Fruit fly (Drosophila melanogaster) S2 (cell line): ENCODE measurements around the gene Cyp4d2.

Source experiments
- CG8478 ChIP-seq: fragments of >200 bp; optimal IDR thresholded peaks from 2 replicates; lab custom pipeline; 2018
- CTCF ChIP-seq, 2 experiments: fragments of >200 bp; optimal IDR thresholded peaks; 2 replicates each; lab custom pipeline; 2018

Gene Cyp4d2

DNA sequence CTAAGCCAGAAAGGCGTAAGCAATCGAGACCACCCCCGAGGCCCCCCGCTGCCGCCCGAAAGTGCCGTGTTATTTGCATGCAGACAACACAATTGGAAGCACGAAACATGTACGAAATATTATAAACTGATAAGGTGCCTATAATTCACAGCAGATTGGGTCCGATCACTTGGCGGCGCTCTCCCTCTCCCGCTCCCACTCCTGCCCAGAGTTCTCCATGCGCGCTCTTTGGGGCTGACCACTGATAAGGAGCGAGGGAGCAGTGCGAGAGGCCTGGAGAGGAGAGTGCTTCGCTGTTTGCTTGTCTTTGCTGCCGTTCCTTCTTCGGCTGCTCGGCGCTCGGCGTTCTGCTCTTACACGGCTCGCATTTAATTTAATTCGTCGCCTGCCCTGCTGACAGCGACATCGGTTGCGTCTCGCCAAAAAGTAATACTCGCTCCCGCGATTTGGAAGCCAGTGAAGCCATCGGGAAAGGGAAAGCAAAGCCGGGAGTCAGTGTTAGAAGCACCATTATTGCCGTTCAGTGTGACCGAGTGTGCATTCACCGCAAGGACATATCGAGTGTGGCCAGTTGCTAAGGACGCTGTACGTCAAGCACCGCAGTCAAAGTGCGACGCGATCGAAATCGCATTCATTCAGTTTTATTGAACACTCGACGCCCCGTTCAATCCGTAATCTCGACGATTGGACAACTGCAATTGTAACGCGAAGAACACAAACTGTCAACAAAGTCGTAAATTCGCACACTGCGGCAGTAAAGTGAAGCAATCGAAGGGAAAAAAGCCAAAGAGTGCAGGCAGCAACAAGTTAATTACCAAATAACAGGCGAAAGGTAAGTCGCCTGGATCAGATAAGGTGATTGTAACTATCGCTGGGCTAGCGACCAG is 18.6 kb downstream of the Cyp4d2 start:
- TF ChIP-seq CTCF (optimal IDR thresholded peaks at IDR 0.05; lab: Kevin White, UChicago) (no peak), CG8478 (no peak)

DNA sequence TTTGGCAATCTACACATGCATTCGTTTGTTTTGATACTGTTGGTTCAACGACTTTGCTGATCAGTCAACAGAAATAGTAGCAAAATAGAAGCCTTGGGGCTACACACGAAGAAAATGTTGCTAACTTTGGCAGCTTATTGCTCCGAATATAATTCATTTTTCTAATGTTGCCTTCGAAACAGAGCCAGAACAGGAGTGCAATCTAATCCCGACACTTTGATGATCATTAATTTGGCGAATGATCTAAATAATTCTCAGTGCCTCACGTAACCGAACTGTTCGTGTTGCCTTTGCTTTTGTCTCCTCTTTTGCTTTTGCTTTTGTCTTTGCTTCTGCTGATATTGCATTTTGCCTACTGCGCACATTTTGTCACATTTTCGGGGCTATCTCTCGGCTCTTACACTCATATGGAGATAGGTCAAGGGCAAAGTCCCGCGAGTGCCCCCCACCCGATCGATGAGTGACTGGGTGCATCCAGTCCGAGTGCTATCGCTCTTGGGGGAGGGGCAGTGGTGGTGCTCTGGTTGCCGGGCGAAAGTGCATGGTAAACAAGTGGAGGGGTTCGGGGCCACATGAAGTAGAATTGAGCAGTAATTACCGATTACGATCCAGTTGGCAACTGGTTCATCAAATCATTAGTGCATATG is 20.4 kb downstream of the Cyp4d2 start:
- TF ChIP-seq CG8478: no peak
- no peak for TF ChIP-seq CTCF (optimal IDR thresholded peaks at IDR 0.05; lab: Kevin White, UChicago)

DNA sequence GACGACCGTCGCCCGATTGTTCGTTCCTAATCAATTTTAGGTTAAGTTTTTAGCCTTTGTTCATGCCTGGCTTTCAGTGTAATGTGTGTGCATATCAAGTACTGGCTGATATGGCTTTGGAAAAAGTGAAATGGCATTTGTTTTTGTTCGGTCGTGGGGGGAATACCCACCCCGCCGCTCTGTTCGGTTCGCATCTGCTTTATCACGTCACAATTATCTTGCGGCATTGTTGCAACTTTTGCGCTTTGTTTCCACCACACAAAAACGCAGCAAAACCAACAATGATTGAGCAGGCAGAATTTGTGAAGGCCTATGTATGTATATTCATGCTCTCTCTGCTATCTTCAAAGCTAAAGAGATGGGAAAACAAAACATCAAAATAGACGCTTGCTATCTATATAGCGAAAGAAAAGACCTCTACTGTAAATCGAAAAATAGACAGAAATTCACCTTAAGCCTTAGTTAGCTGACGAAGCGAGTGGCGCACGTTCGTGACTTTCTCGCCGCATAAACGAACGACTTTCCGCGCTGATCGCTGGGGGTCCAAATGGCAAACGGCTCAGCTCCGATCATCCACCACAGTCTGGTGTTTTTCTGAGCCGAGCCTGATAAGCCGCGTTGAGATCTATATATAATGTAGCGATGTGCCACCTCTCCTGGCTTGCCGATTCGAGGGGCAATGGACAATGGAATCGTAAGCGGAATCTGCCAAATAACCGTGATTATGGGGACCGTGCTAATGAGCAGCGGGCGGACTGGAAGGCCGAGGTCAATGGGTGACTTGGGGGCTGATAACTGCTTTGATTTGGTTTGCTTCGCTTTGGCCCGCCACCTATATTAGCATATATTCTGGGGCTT is 21.8 kb downstream of the Cyp4d2 start:
- TF ChIP-seq CG8478 (no peak), CTCF (optimal IDR thresholded peaks at IDR 0.05; lab: Kevin White, UChicago) (no peak)

DNA sequence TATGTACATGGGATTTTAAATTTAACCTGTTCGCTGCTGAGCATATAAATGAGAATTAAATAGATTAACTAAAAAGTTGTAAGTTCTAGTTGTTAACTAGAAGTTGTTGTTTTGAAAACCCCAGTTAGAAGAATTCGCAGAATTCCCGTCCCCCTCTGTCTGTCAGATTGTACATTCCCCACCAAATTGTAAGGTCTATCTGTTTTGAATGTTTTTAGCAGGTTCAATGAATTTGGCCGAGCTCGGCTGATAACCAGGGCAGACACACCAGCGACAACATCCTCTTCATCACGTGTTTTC is 22.4 kb downstream of the Cyp4d2 start:
- TF ChIP-seq CTCF (optimal IDR thresholded peaks at IDR 0.05; lab: Kevin White, UChicago) (no peak), CG8478 (no peak)

DNA sequence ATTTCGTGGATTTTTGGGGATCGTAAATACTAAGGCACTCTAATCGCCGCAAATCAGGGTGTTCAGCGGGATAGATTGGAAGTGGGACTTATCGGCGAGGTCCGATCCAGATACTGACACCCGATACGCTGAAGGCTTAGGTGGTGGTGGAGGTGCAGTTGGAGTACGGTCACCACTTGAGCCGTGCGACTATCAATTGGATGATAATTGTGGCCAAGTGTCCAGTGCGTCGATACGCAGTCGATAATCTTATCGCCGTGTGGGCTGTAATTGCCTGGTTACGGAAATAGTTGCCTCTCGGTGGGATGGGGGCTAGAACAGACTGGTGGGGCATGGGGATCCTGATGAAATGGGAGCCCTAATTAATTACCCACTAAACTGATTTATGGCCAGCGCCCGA is 23.5 kb downstream of the Cyp4d2 start:
- TF ChIP-seq CG8478: no peak
- TF ChIP-seq CTCF (optimal IDR thresholded peaks at IDR 0.05; lab: Kevin White, UChicago): no peak

DNA sequence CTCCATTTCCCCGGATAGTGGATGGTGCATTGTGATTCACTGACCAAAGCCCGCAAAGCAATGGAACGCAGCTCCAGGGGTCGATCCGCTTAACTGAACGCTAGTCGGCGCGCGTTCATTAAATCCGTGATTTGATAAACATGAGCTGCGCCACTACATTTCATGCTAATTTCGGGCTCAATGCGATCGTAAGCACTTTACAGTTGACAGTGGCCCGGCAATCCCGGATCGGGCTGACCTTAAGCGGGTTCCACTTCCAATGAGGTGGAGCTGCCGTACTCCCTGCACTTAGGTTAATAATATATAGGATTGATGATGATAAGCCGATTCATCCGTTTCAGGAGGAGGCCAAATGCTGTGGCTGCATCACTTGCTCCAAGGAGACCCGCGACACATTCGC is 28.0 kb downstream of the Cyp4d2 start, which contains the start of gene FarO:
Gene FarO, minus strand, starts transcription at position 101 of the 400 bp plus-strand sequence.
- TF ChIP-seq CG8478 (no peak), CTCF (optimal IDR thresholded peaks at IDR 0.05; lab: Kevin White, UChicago) (no peak)

DNA sequence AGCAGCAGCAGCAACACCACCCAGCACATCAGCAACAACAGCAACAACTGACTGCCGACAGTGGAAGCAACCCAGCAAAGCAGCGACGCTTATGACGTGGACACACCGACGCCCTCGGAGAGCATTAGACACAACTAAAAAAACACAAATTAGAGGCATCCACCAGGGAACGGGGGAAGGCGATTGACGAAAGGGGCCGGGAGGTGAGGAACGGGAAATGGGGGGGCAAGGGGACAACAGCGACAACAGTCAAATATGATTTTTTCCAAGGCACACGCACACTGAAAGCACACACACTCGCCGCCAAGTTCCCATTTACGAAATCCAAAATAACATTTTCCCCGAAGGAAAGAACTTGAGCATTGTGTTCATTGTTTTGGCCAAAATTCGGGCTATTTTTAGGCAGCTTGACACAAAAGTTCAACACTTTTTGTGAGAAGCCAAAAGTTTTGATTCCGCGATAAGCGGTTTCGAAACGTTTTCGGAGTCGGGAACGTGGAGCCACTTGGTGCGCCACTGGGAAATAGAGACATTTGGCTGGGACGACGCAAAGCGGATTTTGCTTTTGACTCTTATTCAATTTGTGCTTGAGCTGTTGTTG is 32.9 kb downstream of the Cyp4d2 start:
- no peak for TF ChIP-seq CTCF (optimal IDR thresholded peaks at IDR 0.05; lab: Kevin White, UChicago)

DNA sequence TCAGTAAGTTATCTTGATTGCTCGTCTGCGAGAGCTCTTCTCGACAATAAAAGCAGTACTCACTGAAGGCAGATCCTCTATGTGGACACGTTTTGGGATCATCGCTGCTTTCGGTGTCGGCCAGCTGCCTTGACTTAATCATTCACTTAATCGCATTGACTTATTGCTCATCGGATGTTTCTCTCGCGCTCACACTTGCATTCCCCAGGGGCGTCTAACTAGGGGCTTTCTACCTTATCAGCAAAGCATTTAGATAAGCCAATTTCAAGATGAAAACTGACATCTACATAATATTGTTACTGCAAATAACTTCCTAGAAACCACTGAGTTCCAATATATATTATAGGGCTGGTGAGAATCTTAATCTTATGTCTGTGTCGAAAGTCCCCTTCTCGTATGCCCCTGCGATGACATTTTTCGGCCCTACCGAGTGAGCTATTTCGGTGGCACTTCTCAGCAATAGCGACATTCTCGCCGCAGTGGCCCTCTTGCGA is 36.6 kb downstream of the Cyp4d2 start:
- no peak for TF ChIP-seq CG8478
- TF ChIP-seq CTCF (optimal IDR thresholded peaks at IDR 0.05; lab: Kevin White, UChicago): no peak

DNA sequence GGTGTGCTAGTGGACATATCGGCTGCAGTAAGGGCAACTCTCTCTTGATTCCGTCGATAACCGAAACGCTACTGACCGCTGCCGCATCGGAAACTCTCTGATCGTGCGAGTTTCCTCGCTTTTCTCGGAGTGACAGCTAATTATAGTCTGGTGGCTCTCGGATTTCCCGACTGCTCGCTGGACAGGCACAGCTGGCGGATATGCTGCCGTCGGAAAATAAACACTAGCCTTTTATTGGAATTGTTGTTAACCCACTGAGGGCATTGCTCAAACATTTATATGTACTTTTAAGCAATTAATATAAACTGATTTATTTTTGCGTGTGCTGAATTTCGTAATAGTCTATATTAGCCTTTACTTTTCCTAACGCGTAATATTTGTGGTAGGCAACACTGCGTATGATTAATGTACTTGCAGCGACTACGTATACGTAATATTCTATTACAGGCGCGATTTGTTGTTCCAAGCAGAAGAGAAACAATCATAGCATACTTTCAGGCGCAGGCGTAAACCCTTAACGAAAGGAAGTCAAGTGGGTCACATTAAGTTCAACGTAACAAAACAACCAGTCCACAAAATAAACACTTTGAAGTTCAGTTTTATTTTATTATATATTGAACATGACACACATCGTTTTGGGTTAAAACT is 38.1 kb downstream of the Cyp4d2 start, which contains the start of gene SmydA-8:
Gene SmydA-8, minus strand, starts transcription at position 51 of the 648 bp plus-strand sequence.
- TF ChIP-seq CG8478: no peak

DNA sequence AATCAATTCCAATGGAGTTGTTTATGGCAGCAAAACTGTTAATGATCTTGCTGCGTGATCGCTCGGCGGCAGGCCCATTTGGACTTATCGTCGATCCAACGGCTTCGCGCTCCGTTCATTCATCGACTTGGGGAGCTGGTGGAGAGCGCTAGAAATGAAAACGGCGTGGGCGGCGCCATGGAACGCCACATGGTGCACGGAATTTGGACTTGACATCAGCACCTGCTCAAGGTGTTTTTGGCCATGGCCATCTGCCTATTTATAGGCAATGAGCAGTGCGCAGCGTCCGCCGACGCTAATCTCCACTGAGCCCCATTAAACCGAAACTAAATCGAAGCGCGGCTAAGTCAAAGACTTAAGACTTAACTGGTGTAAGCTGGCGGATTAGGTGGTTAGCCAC is 42.6 kb downstream of the Cyp4d2 start:
- TF ChIP-seq CG8478 (no peak), CTCF (optimal IDR thresholded peaks at IDR 0.05; lab: Kevin White, UChicago) (no peak)

DNA sequence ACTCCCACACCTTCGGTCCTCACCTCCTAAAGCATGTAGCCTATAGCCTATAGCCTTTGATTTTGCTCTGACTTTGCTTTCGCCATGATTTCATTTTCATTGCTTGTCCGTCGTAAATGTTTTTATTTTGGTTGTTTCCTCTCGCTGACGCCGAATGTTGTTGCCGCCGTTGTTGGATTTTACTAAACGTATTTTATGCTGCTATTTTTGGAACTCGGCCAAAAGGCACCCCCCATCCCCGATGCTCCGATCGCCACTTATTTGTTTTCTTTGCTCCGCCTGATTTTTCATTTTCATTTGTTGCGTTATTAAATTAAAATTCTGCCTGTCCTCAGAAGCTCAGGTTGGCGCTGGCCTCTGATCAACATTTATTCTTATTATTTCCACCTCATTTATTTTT is 43.4 kb downstream of the Cyp4d2 start:
- TF ChIP-seq CG8478 (no peak), CTCF (optimal IDR thresholded peaks at IDR 0.05; lab: Kevin White, UChicago) (no peak)

DNA sequence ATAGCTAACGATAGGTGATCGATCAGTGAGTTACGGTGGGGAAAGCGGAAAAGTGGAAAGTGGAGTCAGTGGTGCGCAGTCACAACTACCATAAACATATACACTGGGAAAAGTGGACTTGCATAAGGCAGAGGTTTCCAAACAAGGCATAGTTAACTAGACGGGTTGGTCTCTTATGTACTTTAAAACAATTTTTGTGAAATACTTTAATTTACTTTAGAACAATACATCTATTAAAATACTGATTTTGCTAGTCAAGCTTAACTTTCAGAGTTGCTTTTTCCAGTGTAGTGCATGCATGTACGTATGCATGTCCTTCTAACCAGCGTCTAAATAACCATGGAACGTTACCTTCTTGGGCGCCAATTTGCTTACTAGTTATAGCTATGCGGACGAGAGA is 44.1 kb downstream of the Cyp4d2 start:
- TF ChIP-seq CG8478 (no peak), CTCF (optimal IDR thresholded peaks at IDR 0.05; lab: Kevin White, UChicago) (no peak)

DNA sequence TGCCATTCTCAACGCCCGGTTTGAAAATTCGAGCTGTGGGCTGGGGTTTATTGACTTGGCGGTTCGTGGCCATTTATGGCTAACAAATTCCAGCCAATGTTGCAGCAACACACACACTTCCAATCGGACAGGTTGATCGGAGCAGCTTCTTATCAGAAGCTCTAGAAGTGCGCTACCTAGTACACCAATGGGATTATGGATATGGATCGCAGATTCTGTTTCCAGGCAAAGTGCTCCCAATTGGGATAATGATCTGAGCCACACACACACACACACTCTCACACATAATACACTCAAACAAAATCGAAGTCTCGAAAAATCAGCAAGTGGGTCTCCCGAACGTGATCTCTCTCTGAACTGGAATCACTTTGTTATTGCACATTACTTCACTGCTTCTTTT is 45.8 kb downstream of the Cyp4d2 start:
- TF ChIP-seq CG8478: no peak
- TF ChIP-seq CTCF (optimal IDR thresholded peaks at IDR 0.05; lab: Kevin White, UChicago): no peak

DNA sequence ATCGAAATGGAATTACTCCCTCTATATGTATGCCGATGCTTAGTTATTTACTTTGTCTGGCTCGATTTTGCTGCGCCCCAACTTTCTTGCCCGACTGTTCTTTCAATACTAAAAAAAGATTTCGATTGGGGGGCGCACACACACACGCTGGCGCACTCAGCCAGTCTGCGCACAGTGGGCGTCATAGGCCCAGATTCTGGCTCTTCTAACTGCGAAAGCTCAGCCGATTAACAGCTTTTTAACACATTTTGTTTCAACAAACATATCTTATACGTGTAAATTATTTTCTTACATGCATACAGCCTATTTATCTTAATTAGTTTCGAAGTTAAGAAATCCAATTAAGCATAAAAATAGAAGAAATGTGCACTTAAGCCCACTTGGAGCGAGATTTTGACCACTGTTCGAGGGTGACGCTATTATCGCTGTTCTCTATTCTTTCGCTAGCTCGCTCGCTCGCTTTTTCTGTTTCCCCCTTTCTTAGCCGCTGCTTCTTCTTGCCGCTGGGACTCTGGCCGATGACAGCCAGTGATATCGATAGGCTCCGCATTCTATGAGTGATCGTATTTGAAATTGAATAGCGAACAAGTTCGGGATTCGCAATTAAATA is 46.5 kb downstream of the Cyp4d2 start, which contains the start of gene Vinc:
Gene Vinc, minus strand, starts transcription at position 387 of the 610 bp plus-strand sequence.
- TF ChIP-seq CG8478 (no peak), CTCF (optimal IDR thresholded peaks at IDR 0.05; lab: Kevin White, UChicago) (no peak)
